Fruit fly (Drosophila melanogaster): Measurements from ENCODE around the gene PQBP1.

PQBP1 gene

DNA sequence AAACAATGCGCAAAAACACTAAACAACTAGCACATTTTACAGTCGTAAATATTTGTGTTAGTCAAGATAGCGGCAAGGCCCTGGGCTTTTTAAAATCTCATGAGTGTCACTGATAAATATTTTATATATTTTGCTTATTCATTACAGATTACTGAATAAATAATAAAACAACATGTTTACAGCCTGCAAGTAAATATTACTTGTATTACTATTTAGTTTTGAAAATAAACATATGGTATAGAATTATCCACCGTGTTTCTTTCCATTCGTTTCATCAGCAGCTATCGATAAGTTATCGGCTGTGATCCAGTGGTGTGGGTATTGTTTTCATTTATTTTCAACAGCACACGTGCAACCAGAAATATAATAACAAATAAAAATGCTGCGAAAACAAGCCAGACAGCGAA, 9.0 kb downstream of the PQBP1 start, which contains the start of the genes shams and CG11920 (continued):
- TF ChIP-seq az2 (GFP tag; optimal IDR thresholded peaks at IDR 0.05) (peak; percentile 2), Fer3 (tag; optimal IDR thresholded peaks at IDR 0.05) (no peak), CG12391 (tag; optimal IDR thresholded peaks at IDR 0.05) (peak; percentile 66), CG10462 (GFP tag; optimal IDR thresholded peaks at IDR 0.05) (no peak), unpg (GFP tag; optimal IDR thresholded peaks at IDR 0.05) (peak; percentile 29), Optix (GFP tag; IDR thresholded peaks at IDR 0.05) (no peak), HLHmδ (GFP tag; optimal IDR thresholded peaks at IDR 0.05) (no peak), dm (GFP tag; optimal IDR thresholded peaks at IDR 0.05) (peak; percentile 80), CG16815 (GFP tag; optimal IDR thresholded peaks at IDR 0.05) (no peak), CG10147 (GFP tag; optimal IDR thresholded peaks at IDR 0.05) (no peak), esg (GFP tag; conservative IDR thresholded peaks at IDR 0.05) (no peak), fd96Cb (tag; optimal IDR thresholded peaks at IDR 0.05) (no peak), cad (GFP tag; optimal IDR thresholded peaks at IDR 0.05) (no peak), Meics (GFP tag; optimal IDR thresholded peaks at IDR 0.05) (no peak), Hr51 (GFP tag; optimal IDR thresholded peaks at IDR 0.05) (no peak), ewg (GFP tag; optimal IDR thresholded peaks at IDR 0.05) (no peak), sd (tag; optimal IDR thresholded peaks at IDR 0.05) (no peak), CG17328 (GFP tag; IDR thresholded peaks at IDR 0.05) (no peak), CG10431 (GFP tag; optimal IDR thresholded peaks at IDR 0.05) (peak; percentile 24), CG2712 (tag; optimal IDR thresholded peaks at IDR 0.05) (peak; percentile 58), grn (GFP tag; optimal IDR thresholded peaks at IDR 0.05) (no peak), chif (GFP tag; optimal IDR thresholded peaks at IDR 0.05) (no peak), CG17612 (GFP tag; IDR thresholded peaks at IDR 0.05) (no peak), Myb (GFP tag; optimal IDR thresholded peaks at IDR 0.05) (no peak), CG2889 (GFP tag; IDR thresholded peaks at IDR 0.05) (no peak), Camta (GFP tag; optimal IDR thresholded peaks at IDR 0.05) (no peak), grau (tag; optimal IDR thresholded peaks at IDR 0.05) (peak; percentile 32), CG1529 (GFP tag; optimal IDR thresholded peaks at IDR 0.05) (no peak), Deaf1 (tag; optimal IDR thresholded peaks at IDR 0.05) (no peak), Dek (tag; optimal IDR thresholded peaks at IDR 0.05) (no peak), Scr (GFP tag; IDR thresholded peaks at IDR 0.05; ENCODE audit: partially characterized antibody) (peak; percentile 66), CG2202 (tag; optimal IDR thresholded peaks at IDR 0.05) (no peak), CG18476 (GFP tag; optimal IDR thresholded peaks at IDR 0.05) (no peak), CG12744 (GFP tag; optimal IDR thresholded peaks at IDR 0.05) (no peak), NC2α (GFP tag; optimal IDR thresholded peaks at IDR 0.05) (no peak), ken (GFP tag; IDR thresholded peaks at IDR 0.05) (no peak), CG11504 (tag; optimal IDR thresholded peaks at IDR 0.05) (no peak), ATbp (GFP tag; optimal IDR thresholded peaks at IDR 0.05) (no peak), btn (GFP tag; optimal IDR thresholded peaks at IDR 0.05) (no peak), ac (GFP tag; optimal IDR thresholded peaks at IDR 0.05) (no peak), Dip2 (GFP tag; IDR thresholded peaks at IDR 0.05) (no peak), CG17829 (tag; optimal IDR thresholded peaks at IDR 0.05) (peak; percentile 69), cas (GFP tag; IDR thresholded peaks at IDR 0.05) (no peak), Hand (GFP tag; optimal IDR thresholded peaks at IDR 0.05) (no peak), odd (GFP tag; optimal IDR thresholded peaks at IDR 0.05) (no peak), Hr39 (optimal IDR thresholded peaks at IDR 0.05) (no peak), unc-4 (GFP tag; IDR thresholded peaks at IDR 0.05; ENCODE audit: partially characterized antibody) (peak; percentile 67), CkIIα-i1 (GFP tag; IDR thresholded peaks at IDR 0.05) (no peak), gce (GFP tag; IDR thresholded peaks at IDR 0.05) (no peak), CG1024 (GFP tag; IDR thresholded peaks at IDR 0.05) (no peak), vnd (GFP tag; IDR thresholded peaks at IDR 0.05; ENCODE audit: partially characterized antibody) (peak; percentile 52; the same call in 1 of the 3 replicates), jing (GFP tag; optimal IDR thresholded peaks at IDR 0.05) (no peak)

Measured in whole organism, embryonic.